Fruit fly (Drosophila melanogaster): ENCODE data around the gene nrv1.

nrv1 gene

DNA sequence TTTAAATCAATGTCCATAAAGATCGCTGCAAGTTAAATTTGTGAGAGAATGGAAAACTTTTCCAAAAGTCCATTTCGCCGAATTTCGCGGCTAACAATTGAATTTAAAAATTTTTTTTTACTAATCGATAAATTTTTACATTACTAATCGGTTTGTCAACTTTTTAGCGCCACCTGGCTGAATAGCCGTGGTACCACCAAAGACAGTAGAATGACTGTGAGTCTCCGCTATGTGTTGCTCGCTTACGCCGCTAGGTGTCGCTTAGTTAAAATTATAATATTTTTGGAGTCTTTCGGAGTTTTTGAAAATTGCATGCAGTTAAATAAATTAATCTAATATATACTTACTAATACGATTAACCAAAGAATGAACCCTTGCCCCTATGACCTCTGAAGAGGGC is 10.7 kb upstream of the nrv1 start (continued):
- no peak for TF ChIP-seq CG5180 (GFP tag; optimal IDR thresholded peaks at IDR 0.05)
- TF ChIP-seq slp2 (GFP tag; optimal IDR thresholded peaks at IDR 0.05), result no peak

DNA sequence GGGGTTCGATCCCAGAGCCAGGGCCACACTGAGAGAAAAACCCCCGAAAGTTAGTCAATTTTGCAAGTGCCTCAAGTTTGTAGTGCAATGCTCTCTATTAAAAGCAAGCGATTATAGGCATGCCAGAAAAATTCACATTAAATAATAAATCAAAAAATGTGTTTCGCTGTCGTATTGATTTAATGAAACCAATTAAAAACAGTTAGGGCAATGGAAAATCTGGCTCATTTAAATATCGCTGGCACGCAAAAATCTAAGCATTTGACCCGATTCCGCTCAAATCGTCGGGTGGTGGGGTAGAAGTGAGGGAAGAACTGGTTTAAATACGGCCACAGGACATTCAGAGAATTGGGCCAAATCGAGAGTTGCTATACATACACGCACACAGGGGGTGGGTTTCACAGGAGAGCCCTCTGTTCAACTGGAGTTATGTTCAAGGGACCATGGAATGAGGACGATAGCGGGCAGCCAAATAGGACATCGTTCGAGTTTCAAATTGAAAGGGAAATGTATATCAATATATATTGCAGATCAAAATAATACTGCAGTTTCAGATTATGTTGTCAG is 8.4 kb upstream of the nrv1 start:
- peak; percentile 24 for TF ChIP-seq bab2 (GFP tag; optimal IDR thresholded peaks at IDR 0.05)
- peak; percentile 32 for TF ChIP-seq Sox102F (GFP tag; optimal IDR thresholded peaks at IDR 0.05)
- no peak for TF ChIP-seq ftz-f1 (GFP tag; optimal IDR thresholded peaks at IDR 0.05)
- no peak for TF ChIP-seq wek (GFP tag; optimal IDR thresholded peaks at IDR 0.05)
- TF ChIP-seq jing (GFP tag; optimal IDR thresholded peaks at IDR 0.05), result no peak
- TF ChIP-seq CG15073 (GFP tag; optimal IDR thresholded peaks at IDR 0.05), result no peak
- TF ChIP-seq gsb-n (tag; optimal IDR thresholded peaks at IDR 0.05), result peak; percentile 28
- peak; percentile 80 for TF ChIP-seq Med (GFP tag)
- TF ChIP-seq esg (GFP tag; conservative IDR thresholded peaks at IDR 0.05), result 0 out of 2 replicates have a peak, but pooled peaks have one; percentile 16
- no peak for TF ChIP-seq br (optimal IDR thresholded peaks at IDR 0.05)
- no peak for TF ChIP-seq CG6654 (GFP tag; optimal IDR thresholded peaks at IDR 0.05)
- 0 out of 3 replicates have a peak, but pooled peaks have one; percentile 25 for TF ChIP-seq CG17361 (GFP tag; IDR thresholded peaks at IDR 0.05)
- no peak for TF ChIP-seq ara (GFP tag; IDR thresholded peaks at IDR 0.05)
- peak; percentile 41 for TF ChIP-seq CG9727 (GFP tag; optimal IDR thresholded peaks at IDR 0.05)
- TF ChIP-seq CG11456 (GFP tag; IDR thresholded peaks at IDR 0.05), result no peak
- no peak for TF ChIP-seq CG42726 (GFP tag; IDR thresholded peaks at IDR 0.05; ENCODE audit: partially characterized antibody)
- TF ChIP-seq z (GFP tag; IDR thresholded peaks at IDR 0.05), result peak; percentile 74
- peak; percentile 29 for TF ChIP-seq gem (tag; optimal IDR thresholded peaks at IDR 0.05)
- TF ChIP-seq yki (optimal IDR thresholded peaks at IDR 0.05), result no peak
- peak; percentile 35 for TF ChIP-seq nmo (GFP tag; optimal IDR thresholded peaks at IDR 0.05)
- no peak for TF ChIP-seq CHES-1-like (GFP tag; optimal IDR thresholded peaks at IDR 0.05)
- TF ChIP-seq CG10321 (GFP tag; IDR thresholded peaks at IDR 0.05), result no peak
- TF ChIP-seq usp (GFP tag; optimal IDR thresholded peaks at IDR 0.05), result no peak
- TF ChIP-seq CG6854 (GFP tag; optimal IDR thresholded peaks at IDR 0.05), result no peak
- TF ChIP-seq CG30431 (GFP tag; optimal IDR thresholded peaks at IDR 0.05), result peak; percentile 31
- TF ChIP-seq dpn (GFP tag; optimal IDR thresholded peaks at IDR 0.05), result peak in 1 of 2 experiments; percentile 4
- TF ChIP-seq Aef1 (GFP tag; IDR thresholded peaks at IDR 0.05), result no peak
- no peak for TF ChIP-seq CG12071 (GFP tag; optimal IDR thresholded peaks at IDR 0.05)
- no peak; the same call in 1 of the 2 replicates for TF ChIP-seq CG9215 (GFP tag; IDR thresholded peaks at IDR 0.05)
- TF ChIP-seq CG11247 (GFP tag; IDR thresholded peaks at IDR 0.05), result no peak
- peak; percentile 3 for TF ChIP-seq Myb (GFP tag; optimal IDR thresholded peaks at IDR 0.05)
- peak; percentile 27 for TF ChIP-seq CG1603 (tag; optimal IDR thresholded peaks at IDR 0.05)
- no peak for TF ChIP-seq nau (GFP tag; optimal IDR thresholded peaks at IDR 0.05)
- TF ChIP-seq D19A (tag; optimal IDR thresholded peaks at IDR 0.05), result peak; percentile 14
- TF ChIP-seq NFAT (GFP tag; IDR thresholded peaks at IDR 0.05), result peak; percentile 26; the same call in 1 of the 2 replicates
- TF ChIP-seq CG12744 (GFP tag; optimal IDR thresholded peaks at IDR 0.05), result peak; percentile 28
- TF ChIP-seq inv (GFP tag; IDR thresholded peaks at IDR 0.05; ENCODE audit: partially characterized antibody), result no peak
- peak; percentile 17; the same call in 1 of the 4 replicates for TF ChIP-seq Gug (GFP tag; IDR thresholded peaks at IDR 0.05)
- TF ChIP-seq lmd (GFP tag; IDR thresholded peaks at IDR 0.05), result peak; percentile 32; the same call in 1 of the 2 replicates
- TF ChIP-seq Nf-YB (GFP tag; optimal IDR thresholded peaks at IDR 0.05), result no peak
- no peak for TF ChIP-seq ATbp (GFP tag; optimal IDR thresholded peaks at IDR 0.05)
- TF ChIP-seq pan (optimal IDR thresholded peaks at IDR 0.05), result no peak
- TF ChIP-seq pan (GFP tag; optimal IDR thresholded peaks at IDR 0.05 in 1 of 2, IDR thresholded peaks at IDR 0.05 in 1 of 2), result peak in 1 of 2 experiments; percentile 30
- TF ChIP-seq phol (tag; optimal IDR thresholded peaks at IDR 0.05), result peak; percentile 24
- TF ChIP-seq Trl (optimal IDR thresholded peaks at IDR 0.05), result peak in 1 of 2 experiments; percentile 14
- no peak for TF ChIP-seq Trl (GFP tag; optimal IDR thresholded peaks at IDR 0.05)
- peak; percentile 0 for TF ChIP-seq caup (GFP tag; optimal IDR thresholded peaks at IDR 0.05; ENCODE audit: severe bottlenecking)
- peak; percentile 46 for TF ChIP-seq CG16863 (GFP tag; optimal IDR thresholded peaks at IDR 0.05)
